In the genomic region with DNA sequence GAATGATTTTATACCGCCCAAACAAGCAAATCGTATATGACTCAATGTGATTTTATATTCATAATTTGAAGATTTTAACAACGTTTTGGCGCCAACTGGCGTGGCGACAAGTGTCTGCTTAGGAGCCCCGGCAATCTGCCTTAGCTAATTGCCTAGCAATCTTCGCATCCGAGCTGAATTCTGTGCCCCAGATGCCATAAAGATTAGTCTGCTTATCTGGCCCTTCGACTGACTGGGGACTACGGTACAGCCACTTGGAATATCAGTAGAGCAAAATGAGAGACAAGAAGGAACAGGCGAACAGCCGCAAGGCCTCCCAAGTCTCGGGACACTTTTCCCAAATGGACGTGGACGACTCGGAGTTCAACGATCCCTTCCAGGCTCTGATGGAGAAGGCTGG, we compare ENCODE assay signal across 2 fruit fly cellular contexts.
A peak's percentile ranks its signal among the peaks of the same experiment; 100 is the strongest.
TF ChIP-seq lines count a peak whose summit lies in the region.

No protein-coding gene starts in this region.

- no peak for TF ChIP-seq CTCF in whole organism, embryonic (GFP tag; optimal IDR thresholded peaks at IDR 0.05; lab: Kevin White, UChicago)

TF ChIP-seq in whole organism, embryonic, 481 proteins besides CTCF, POLR2A, EP300 and RAD21:
- no peak for TF ChIP-seq tup (GFP tag; optimal IDR thresholded peaks at IDR 0.05; lab: Kevin White, UChicago)
- no peak for TF ChIP-seq CG4854 (GFP tag; optimal IDR thresholded peaks at IDR 0.05; lab: Kevin White, UChicago)
- TF ChIP-seq sob (GFP tag; IDR thresholded peaks at IDR 0.05; lab: Robert Waterston, UW), result 0 out of 2 replicates have a peak, but pooled peaks have one; percentile 13
- TF ChIP-seq CG34224 (GFP tag; IDR thresholded peaks at IDR 0.05; lab: Robert Waterston, UW; ENCODE audit: partially characterized antibody), result no peak
- peak; percentile 65 for TF ChIP-seq CG31224 (GFP tag; IDR thresholded peaks at IDR 0.05; lab: Robert Waterston, UW)
- peak; percentile 8 for TF ChIP-seq CG2678 (tag; optimal IDR thresholded peaks at IDR 0.05; lab: Kevin White, UChicago)

TF ChIP-seq in whole organism, prepupa, 60 proteins besides CTCF, POLR2A, EP300 and RAD21:
- TF ChIP-seq svp (GFP tag; lab: Kevin White, UChicago) (peak; percentile 57), eg (GFP tag; IDR thresholded peaks at IDR 0.05; lab: Robert Waterston, UW) (no peak)
